Fruit fly (Drosophila melanogaster) whole organism: ENCODE data around the gene ari-1.

Experiments used
- CG8478 ChIP-seq: fragments of >200 bp; optimal IDR thresholded peaks from 2 replicates; lab custom pipeline; 2018; ENCODE audit warnings: inconsistent platforms
- Dll ChIP-seq: fragments of >200 bp; optimal IDR thresholded peaks from 2 replicates; lab custom pipeline; 2017
- EcR ChIP-seq, 2 experiments: fragments of >200 bp; optimal IDR thresholded peaks; 2 replicates each; lab custom pipeline; 2017; ENCODE audit warnings: missing biosample characterization in 2 of 2, missing genetic modification characterization in 2 of 2, missing genetic modification reagents in 2 of 2
- pan ChIP-seq: fragments of >200 bp; optimal IDR thresholded peaks from 2 replicates; lab custom pipeline; 2017
- psq ChIP-seq: fragments of >200 bp; optimal IDR thresholded peaks from 2 replicates; lab custom pipeline; 2017
- usp ChIP-seq: fragments of >200 bp; optimal IDR thresholded peaks from 2 replicates; lab custom pipeline; 2017; ENCODE audit warnings: missing biosample characterization, missing genetic modification characterization, mixed read lengths

Gene ari-1

DNA sequence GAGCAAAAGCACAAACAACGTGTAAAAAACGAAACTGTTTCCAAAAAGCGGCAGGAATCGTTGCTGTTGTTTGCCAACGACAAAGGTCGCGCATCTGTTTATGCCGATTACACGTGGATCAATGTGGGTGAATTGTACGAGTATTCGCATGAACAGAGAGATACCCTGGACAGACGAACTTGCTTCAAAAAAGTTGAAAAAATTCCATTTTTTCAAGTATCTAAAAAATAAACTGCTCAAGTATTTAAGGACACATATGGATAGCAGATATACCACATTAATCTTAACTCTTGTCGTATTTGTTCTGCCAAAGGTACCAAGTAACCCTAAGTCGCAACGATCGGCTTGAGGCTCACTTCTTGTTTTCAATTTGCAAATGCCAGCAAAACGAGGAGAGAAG lies 2.4 kb upstream of the ari-1 start:
- TF ChIP-seq pan (lab: Kevin White, UChicago) (peak; percentile 58), EcR (GFP tag; optimal IDR thresholded peaks at IDR 0.05; lab: Kevin White, UChicago) (no peak)

DNA sequence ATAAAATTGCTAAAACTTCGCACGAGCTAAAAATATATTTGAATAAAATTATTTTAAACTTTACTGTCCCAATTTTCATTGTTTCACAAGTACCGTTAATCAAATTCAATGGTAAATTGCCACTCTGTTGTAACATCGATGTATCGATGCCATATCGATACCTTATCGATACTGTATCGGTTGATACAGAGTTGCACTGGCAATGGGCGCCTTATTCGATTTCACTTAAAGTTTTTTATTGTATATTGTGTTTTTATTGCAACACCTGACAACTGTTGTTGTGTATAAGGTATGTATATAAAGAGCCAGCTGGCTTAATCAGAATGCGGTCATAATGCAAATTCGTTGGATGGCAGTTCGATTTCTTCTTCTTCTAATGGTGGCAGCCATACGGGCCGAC lies 713 bp upstream of the ari-1 start, which contains the start of gene CG43229:
Gene CG43229 (plus strand): TSS at position 246 of the 400 bp plus-strand sequence.
- TF ChIP-seq CG8478 (lab: Kevin White, UChicago) (no peak), usp (GFP tag; lab: Kevin White, UChicago) (no peak), psq (lab: Kevin White, UChicago) (no peak), Dll (lab: Kevin White, UChicago) (no peak), pan (lab: Kevin White, UChicago) (no peak), EcR (GFP tag; optimal IDR thresholded peaks at IDR 0.05; lab: Kevin White, UChicago) (no peak)

DNA sequence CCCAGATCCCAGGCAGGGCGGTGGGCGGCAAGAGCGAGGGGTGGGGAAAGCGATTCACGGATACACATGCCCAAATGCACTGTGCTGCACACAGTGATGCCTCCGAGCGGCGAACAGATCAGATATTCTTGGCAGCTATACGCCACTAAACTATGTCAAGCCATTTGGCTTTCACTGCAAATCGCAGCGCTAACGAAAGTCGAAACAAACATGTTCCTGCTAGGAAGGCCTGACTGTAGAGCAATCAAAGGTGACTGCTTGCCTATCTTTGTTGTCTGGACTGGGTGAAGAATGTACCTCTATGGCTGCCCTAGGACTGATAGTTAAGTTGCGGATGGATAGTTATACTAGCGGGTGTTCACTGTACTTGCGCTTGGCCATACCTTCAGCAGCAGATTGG lies 1.5 kb downstream of the ari-1 start:
- no peak for TF ChIP-seq EcR (GFP tag; optimal IDR thresholded peaks at IDR 0.05; lab: Kevin White, UChicago)
- TF ChIP-seq Dll (lab: Kevin White, UChicago): no peak
- TF ChIP-seq usp (GFP tag; lab: Kevin White, UChicago): no peak
- no peak for TF ChIP-seq CG8478 (lab: Kevin White, UChicago)
- TF ChIP-seq psq (lab: Kevin White, UChicago): no peak
- no peak for TF ChIP-seq pan (lab: Kevin White, UChicago)

DNA sequence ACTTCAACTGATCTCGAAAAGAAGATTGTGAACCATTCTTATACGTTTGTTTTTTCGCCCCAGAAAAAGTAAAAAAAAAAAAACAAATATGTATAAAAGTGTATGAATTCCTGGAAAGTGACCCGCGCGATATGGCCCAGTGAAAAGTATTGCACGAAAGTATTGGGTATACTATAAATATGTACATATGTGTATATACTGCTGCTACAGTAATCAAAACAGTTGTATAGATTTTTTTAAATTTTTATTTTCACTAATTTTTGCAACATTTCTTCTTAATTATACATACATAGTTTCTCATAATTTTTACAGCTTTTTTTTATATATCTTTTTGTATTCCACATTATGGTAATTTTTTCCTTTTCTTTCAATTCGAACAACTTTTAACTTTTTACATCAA lies 7.4 kb downstream of the ari-1 start, which contains the start of gene CG43133:
Gene CG43133 (minus strand): TSS at position 11 of the 400 bp plus-strand sequence.
- TF ChIP-seq pan (lab: Kevin White, UChicago): no peak
- no peak for TF ChIP-seq CG8478 (lab: Kevin White, UChicago)
- no peak for TF ChIP-seq Dll (lab: Kevin White, UChicago)
- no peak for TF ChIP-seq psq (lab: Kevin White, UChicago)
- TF ChIP-seq usp (GFP tag; lab: Kevin White, UChicago): no peak
- TF ChIP-seq EcR (GFP tag; optimal IDR thresholded peaks at IDR 0.05; lab: Kevin White, UChicago): no peak

DNA sequence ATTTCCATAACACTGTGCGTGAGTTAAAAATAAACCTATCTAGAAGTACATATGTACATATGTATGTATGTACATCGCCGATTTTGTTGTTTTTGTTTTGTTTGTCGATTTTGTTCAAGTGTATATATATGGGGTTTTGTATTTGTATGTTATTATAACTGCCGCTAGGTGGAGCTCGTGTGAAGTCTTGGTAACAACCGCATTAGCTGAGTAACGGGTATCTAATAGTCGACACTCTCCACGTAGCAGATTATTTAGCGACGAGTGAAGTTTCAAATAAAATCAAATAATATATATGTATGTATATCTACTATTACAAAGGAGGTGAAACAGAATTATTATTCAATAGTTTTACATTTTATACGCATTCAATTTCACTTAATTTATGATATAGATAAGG lies 8.3 kb downstream of the ari-1 start:
- TF ChIP-seq EcR (GFP tag; optimal IDR thresholded peaks at IDR 0.05; lab: Kevin White, UChicago): no peak
- TF ChIP-seq pan (lab: Kevin White, UChicago): no peak
- no peak for TF ChIP-seq usp (GFP tag; lab: Kevin White, UChicago)
- no peak for TF ChIP-seq Dll (lab: Kevin White, UChicago)
- TF ChIP-seq CG8478 (lab: Kevin White, UChicago): no peak
- no peak for TF ChIP-seq psq (lab: Kevin White, UChicago)

DNA sequence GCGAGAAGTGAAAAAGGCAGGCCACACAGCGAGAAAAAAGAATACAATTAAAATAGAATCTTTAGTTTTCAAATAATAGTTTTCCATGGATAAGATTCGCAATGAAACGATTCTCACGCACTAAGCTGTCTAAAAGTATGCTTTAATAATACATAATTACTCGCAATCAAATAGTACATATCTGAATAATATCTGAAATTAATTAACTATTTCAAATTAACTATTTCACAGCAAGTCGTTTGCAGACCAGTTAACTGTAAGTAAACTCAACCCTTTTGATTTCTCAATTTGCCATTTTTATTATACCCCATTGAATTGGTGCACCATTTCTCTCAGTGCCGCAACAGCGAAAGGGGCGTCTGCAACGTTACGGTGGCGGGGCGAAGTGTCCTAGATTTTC lies 12.1 kb downstream of the ari-1 start:
- TF ChIP-seq CG8478 (lab: Kevin White, UChicago) (no peak), EcR (GFP tag; optimal IDR thresholded peaks at IDR 0.05; lab: Kevin White, UChicago) (no peak), pan (lab: Kevin White, UChicago) (no peak), psq (lab: Kevin White, UChicago) (no peak), usp (GFP tag; lab: Kevin White, UChicago) (no peak), Dll (lab: Kevin White, UChicago) (no peak)

DNA sequence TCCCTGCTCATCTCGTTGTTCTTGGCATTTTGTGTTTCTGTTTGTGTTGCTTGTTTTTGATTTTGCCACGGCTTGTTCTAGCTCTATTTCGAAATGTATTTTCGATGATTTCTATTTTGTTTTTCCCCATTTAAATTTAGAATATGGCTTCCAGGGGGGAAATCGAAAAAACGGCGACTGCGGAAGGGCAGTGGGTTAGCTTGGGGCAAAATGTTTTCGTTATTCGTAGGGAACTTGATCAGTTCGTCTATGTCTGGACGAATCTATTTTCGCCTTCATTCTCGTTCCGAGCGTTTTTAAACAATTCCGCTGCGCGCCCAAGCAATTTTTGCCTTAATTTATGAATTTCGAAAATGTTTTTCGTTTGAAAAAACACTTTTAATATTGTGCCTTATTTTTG lies 19.1 kb downstream of the ari-1 start:
- TF ChIP-seq EcR (GFP tag; optimal IDR thresholded peaks at IDR 0.05; lab: Kevin White, UChicago): no peak
- no peak for TF ChIP-seq CG8478 (lab: Kevin White, UChicago)
- no peak for TF ChIP-seq usp (GFP tag; lab: Kevin White, UChicago)
- TF ChIP-seq psq (lab: Kevin White, UChicago): no peak
- no peak for TF ChIP-seq Dll (lab: Kevin White, UChicago)
- TF ChIP-seq pan (lab: Kevin White, UChicago): no peak

DNA sequence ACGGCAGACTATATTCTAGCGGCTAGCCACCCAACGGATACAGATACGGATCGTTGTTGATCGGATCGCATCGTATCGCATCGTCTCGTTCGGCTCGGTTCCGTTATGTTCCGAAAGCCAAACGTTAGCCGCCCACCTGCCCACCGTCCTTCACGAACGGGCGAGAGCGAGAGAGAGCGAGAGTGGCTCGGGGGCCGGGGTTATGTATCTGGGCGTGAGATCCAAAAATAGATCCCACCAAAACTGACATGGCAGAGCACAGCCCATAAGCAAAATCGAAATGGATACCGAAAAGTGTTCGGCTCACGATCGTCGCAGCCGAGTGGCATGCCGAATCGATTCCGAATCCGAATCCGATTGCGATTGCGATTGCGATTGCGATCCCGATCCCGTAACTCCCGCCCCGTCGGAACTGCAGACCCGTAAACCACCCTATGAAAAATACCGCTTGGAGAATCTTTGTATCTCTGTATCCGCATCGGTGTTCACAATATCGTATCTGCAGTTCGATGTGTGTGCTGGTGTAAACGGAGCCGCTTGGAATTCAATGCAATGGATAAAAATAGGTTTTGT lies 20.7 kb downstream of the ari-1 start, which contains the start of gene wupA:
Gene wupA (minus strand): TSS at position 112 of the 573 bp plus-strand sequence.
- no peak for TF ChIP-seq CG8478 (lab: Kevin White, UChicago)
- no peak for TF ChIP-seq pan (lab: Kevin White, UChicago)
- no peak for TF ChIP-seq usp (GFP tag; lab: Kevin White, UChicago)
- no peak for TF ChIP-seq EcR (GFP tag; optimal IDR thresholded peaks at IDR 0.05; lab: Kevin White, UChicago)
- no peak for TF ChIP-seq Dll (lab: Kevin White, UChicago)
- TF ChIP-seq psq (lab: Kevin White, UChicago): no peak

DNA sequence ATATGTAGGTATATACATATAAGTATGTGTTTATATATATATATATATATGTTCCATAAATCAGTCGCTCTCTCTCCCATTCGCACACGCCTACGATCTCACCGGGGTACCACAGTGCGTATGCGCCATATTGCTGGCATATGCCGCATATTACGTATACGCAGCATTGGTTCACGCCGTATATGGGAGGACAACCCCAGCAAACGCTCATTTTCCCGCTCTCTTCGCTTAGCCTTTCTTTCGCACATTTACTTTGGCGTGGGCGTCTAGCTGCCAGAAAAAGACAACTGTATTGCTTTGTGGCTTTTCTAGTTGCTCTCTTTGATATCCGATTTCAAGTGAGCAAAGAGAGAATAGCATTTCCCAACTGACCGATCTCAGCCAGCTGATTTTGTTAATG lies 22.8 kb downstream of the ari-1 start:
- no peak for TF ChIP-seq CG8478 (lab: Kevin White, UChicago)
- TF ChIP-seq pan (lab: Kevin White, UChicago): no peak
- TF ChIP-seq psq (lab: Kevin White, UChicago): no peak
- no peak for TF ChIP-seq usp (GFP tag; lab: Kevin White, UChicago)
- TF ChIP-seq EcR (GFP tag; optimal IDR thresholded peaks at IDR 0.05; lab: Kevin White, UChicago): no peak
- TF ChIP-seq Dll (lab: Kevin White, UChicago): no peak

DNA sequence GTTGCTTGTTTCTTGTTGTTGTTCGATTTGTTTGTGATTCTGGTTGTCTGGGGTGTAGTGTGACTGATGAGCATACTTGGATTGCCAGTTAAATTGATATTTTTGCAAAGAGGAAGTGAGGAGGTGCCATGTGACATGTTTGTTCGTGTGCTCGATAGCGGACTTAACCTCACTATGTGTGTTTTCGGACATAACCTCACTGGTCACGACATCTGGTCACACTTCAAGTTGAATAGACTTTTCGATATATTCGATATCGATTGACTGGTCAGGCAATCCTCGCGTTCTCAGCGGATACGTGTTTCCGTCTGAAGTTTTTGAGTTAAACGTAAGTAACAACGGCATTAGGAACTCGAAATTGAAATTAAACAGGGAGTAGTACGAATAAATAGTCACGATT lies 28.9 kb downstream of the ari-1 start:
- no peak for TF ChIP-seq Dll (lab: Kevin White, UChicago)
- TF ChIP-seq pan (lab: Kevin White, UChicago): no peak
- TF ChIP-seq CG8478 (lab: Kevin White, UChicago): no peak
- no peak for TF ChIP-seq psq (lab: Kevin White, UChicago)
- no peak for TF ChIP-seq usp (GFP tag; lab: Kevin White, UChicago)
- no peak for TF ChIP-seq EcR (GFP tag; optimal IDR thresholded peaks at IDR 0.05; lab: Kevin White, UChicago)

DNA sequence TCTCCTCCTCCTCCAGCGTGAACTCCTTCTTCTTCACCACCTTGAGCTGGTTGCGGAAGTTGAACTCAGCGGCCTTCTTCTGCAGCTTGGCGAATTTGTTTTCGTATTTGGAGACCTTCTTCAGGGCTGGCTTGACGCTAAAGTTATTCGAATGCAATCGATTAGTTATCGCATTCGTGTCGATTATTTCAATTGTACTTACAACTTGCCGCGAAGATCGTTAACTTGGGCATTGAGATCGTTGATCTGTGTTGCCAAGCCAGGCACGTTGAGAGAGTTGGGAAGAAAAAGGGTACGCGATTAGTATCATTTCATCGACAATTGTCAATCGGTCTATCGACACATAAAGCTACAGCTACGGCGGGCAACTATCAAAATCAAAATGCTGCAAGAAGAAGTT lies 30.9 kb downstream of the ari-1 start:
- TF ChIP-seq Dll (lab: Kevin White, UChicago) (no peak), psq (lab: Kevin White, UChicago) (no peak), pan (lab: Kevin White, UChicago) (no peak), usp (GFP tag; lab: Kevin White, UChicago) (no peak), CG8478 (lab: Kevin White, UChicago) (no peak), EcR (GFP tag; optimal IDR thresholded peaks at IDR 0.05; lab: Kevin White, UChicago) (no peak)
